ENCODE assay signal across 1 fruit fly cellular context in the genomic region with DNA sequence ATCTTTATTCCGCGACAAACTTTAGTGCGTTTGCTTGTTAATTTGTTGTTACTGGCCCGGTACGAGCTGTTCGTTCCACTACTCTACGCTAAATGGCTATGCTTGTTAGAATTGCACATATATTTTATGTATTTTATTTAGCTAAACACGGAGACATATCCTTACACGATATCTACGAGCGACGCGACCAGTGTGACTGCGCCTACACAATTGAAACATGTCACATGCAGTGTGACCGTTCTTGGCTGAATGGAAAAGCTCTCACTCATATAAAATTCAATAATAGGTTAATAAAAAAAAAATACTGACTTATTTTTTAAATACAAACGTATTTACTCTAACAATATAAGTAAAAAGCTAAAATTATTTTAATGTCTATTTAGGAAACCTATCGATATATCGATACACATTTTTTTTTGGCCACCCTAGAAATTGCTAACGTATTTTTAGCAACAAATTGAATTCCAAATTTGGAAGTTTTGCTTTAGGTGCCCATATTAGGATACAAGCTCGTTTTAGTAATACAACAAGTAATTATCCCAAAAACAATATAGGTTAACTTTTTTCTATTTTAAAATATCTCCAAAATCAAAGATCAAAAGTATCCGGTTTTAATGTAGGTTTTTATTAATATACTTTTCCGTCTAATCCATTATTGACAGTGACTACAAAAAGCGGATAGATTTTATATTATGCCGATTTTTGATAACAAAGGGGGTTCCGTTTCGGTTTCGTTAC.
A peak's percentile ranks its signal among the peaks of the same experiment; 100 is the strongest.
TF ChIP-seq lines count a peak whose summit lies in the region.

A gene (minus strand): TSS at position 215 of the 738 bp plus-strand sequence.

TF ChIP-seq in whole organism, embryonic, 481 proteins besides CTCF, POLR2A, EP300 and RAD21 (continued from another document and continues in another):
- TF ChIP-seq CG6791 (GFP tag; IDR thresholded peaks at IDR 0.05; lab: Robert Waterston, UW; ENCODE audit: partially characterized antibody) = peak; percentile 65; the same call in 1 of the 3 replicates
- no peak for TF ChIP-seq sima (GFP tag; optimal IDR thresholded peaks at IDR 0.05; lab: Kevin White, UChicago)
- no peak for TF ChIP-seq CG7271 (tag; optimal IDR thresholded peaks at IDR 0.05; lab: Kevin White, UChicago)
- peak; percentile 22 for TF ChIP-seq CG8290 (GFP tag; optimal IDR thresholded peaks at IDR 0.05; lab: Kevin White, UChicago)
- TF ChIP-seq CG8290 (tag; optimal IDR thresholded peaks at IDR 0.05; lab: Kevin White, UChicago) = peak; percentile 32 to 36
- peak; percentile 9 for TF ChIP-seq pnt (GFP tag; optimal IDR thresholded peaks at IDR 0.05; lab: Kevin White, UChicago)
- TF ChIP-seq Sox102F (GFP tag; optimal IDR thresholded peaks at IDR 0.05; lab: Kevin White, UChicago) = no peak
- TF ChIP-seq CG3995 (GFP tag; optimal IDR thresholded peaks at IDR 0.05; lab: Kevin White, UChicago) = no peak
- no peak for TF ChIP-seq Spps (tag; optimal IDR thresholded peaks at IDR 0.05; lab: Kevin White, UChicago)
- no peak for TF ChIP-seq lov (optimal IDR thresholded peaks at IDR 0.05; lab: Kevin White, UChicago)
- no peak for TF ChIP-seq lov (GFP tag; IDR thresholded peaks at IDR 0.05; lab: Robert Waterston, UW)
- no peak for TF ChIP-seq cas (GFP tag; IDR thresholded peaks at IDR 0.05; lab: Robert Waterston, UW)
- TF ChIP-seq bigmax (GFP tag; optimal IDR thresholded peaks at IDR 0.05; lab: Kevin White, UChicago) = no peak
- no peak for TF ChIP-seq Neu2 (GFP tag; optimal IDR thresholded peaks at IDR 0.05; lab: Kevin White, UChicago; ENCODE audit: borderline replicate concordance)
- no peak for TF ChIP-seq CG4820 (GFP tag; optimal IDR thresholded peaks at IDR 0.05; lab: Kevin White, UChicago)
- peak; percentile 72 for TF ChIP-seq bbx (GFP tag; IDR thresholded peaks at IDR 0.05; lab: Robert Waterston, UW; ENCODE audit: partially characterized antibody)
- peak; percentile 37 for TF ChIP-seq unpg (GFP tag; optimal IDR thresholded peaks at IDR 0.05; lab: Kevin White, UChicago)
- no peak for TF ChIP-seq CG3065 (GFP tag; optimal IDR thresholded peaks at IDR 0.05; lab: Kevin White, UChicago)
- no peak for TF ChIP-seq slp2 (GFP tag; optimal IDR thresholded peaks at IDR 0.05; lab: Kevin White, UChicago)
- TF ChIP-seq fd102C (GFP tag; optimal IDR thresholded peaks at IDR 0.05; lab: Kevin White, UChicago) = no peak
- TF ChIP-seq Awh (GFP tag; IDR thresholded peaks at IDR 0.05; lab: Robert Waterston, UW) = no peak
- TF ChIP-seq CG13424 (tag; optimal IDR thresholded peaks at IDR 0.05; lab: Kevin White, UChicago) = peak; percentile 17
- TF ChIP-seq Deaf1 (tag; optimal IDR thresholded peaks at IDR 0.05; lab: Kevin White, UChicago) = peak; percentile 49
- no peak for TF ChIP-seq ATbp (GFP tag; optimal IDR thresholded peaks at IDR 0.05; lab: Kevin White, UChicago)
- no peak for TF ChIP-seq br (optimal IDR thresholded peaks at IDR 0.05; lab: Kevin White, UChicago)
- no peak for TF ChIP-seq danr (GFP tag; IDR thresholded peaks at IDR 0.05; lab: Robert Waterston, UW)
- TF ChIP-seq CG3281 (GFP tag; optimal IDR thresholded peaks at IDR 0.05; lab: Kevin White, UChicago) = no peak
- no peak for TF ChIP-seq wor (GFP tag; IDR thresholded peaks at IDR 0.05; lab: Robert Waterston, UW)
- TF ChIP-seq kah (GFP tag; optimal IDR thresholded peaks at IDR 0.05; lab: Kevin White, UChicago) = no peak
- TF ChIP-seq CG2202 (tag; optimal IDR thresholded peaks at IDR 0.05; lab: Kevin White, UChicago) = no peak
- peak; percentile 51 for TF ChIP-seq sd (tag; optimal IDR thresholded peaks at IDR 0.05; lab: Kevin White, UChicago)
- peak; percentile 32 for TF ChIP-seq sqz (GFP tag; optimal IDR thresholded peaks at IDR 0.05; lab: Kevin White, UChicago)
- TF ChIP-seq Ptx1 (GFP tag; IDR thresholded peaks at IDR 0.05; lab: Robert Waterston, UW) = no peak
- TF ChIP-seq CG17385 (GFP tag; optimal IDR thresholded peaks at IDR 0.05; lab: Kevin White, UChicago) = peak; percentile 8
- TF ChIP-seq CG7372 (GFP tag; IDR thresholded peaks at IDR 0.05; lab: Robert Waterston, UW) = no peak
- peak; percentile 19 for TF ChIP-seq CG2678 (tag; optimal IDR thresholded peaks at IDR 0.05; lab: Kevin White, UChicago)
- no peak for TF ChIP-seq CG10462 (GFP tag; optimal IDR thresholded peaks at IDR 0.05; lab: Kevin White, UChicago)
- TF ChIP-seq Bgb (GFP tag; IDR thresholded peaks at IDR 0.05; lab: Robert Waterston, UW; ENCODE audit: partially characterized antibody) = no peak; the same call in none of the 2 replicates
- no peak for TF ChIP-seq fd64A (GFP tag; optimal IDR thresholded peaks at IDR 0.05; lab: Kevin White, UChicago)
- TF ChIP-seq luna (GFP tag; optimal IDR thresholded peaks at IDR 0.05; lab: Kevin White, UChicago) = no peak
- TF ChIP-seq Camta (GFP tag; optimal IDR thresholded peaks at IDR 0.05; lab: Kevin White, UChicago) = peak; percentile 16
- peak; percentile 15 for TF ChIP-seq CG3838 (GFP tag; optimal IDR thresholded peaks at IDR 0.05; lab: Kevin White, UChicago)
- no peak for TF ChIP-seq CG17802 (tag; optimal IDR thresholded peaks at IDR 0.05; lab: Kevin White, UChicago)
- peak; percentile 62 for TF ChIP-seq Dref (GFP tag; IDR thresholded peaks at IDR 0.05; lab: Robert Waterston, UW)
- TF ChIP-seq Atf6 (GFP tag; IDR thresholded peaks at IDR 0.05; lab: Robert Waterston, UW) = no peak
- TF ChIP-seq gsb (GFP tag; IDR thresholded peaks at IDR 0.05; lab: Robert Waterston, UW) = no peak
- TF ChIP-seq so (GFP tag; IDR thresholded peaks at IDR 0.05; lab: Robert Waterston, UW) = 0 out of 3 replicates have a peak, but pooled peaks have one; percentile 45
- no peak for TF ChIP-seq CG3163 (GFP tag; optimal IDR thresholded peaks at IDR 0.05; lab: Kevin White, UChicago)
- peak; percentile 40 for TF ChIP-seq gsb-n (tag; optimal IDR thresholded peaks at IDR 0.05; lab: Kevin White, UChicago)
- peak; percentile 90 for TF ChIP-seq Scr (GFP tag; IDR thresholded peaks at IDR 0.05; lab: Robert Waterston, UW; ENCODE audit: partially characterized antibody)
- peak; percentile 17 for TF ChIP-seq Dek (tag; optimal IDR thresholded peaks at IDR 0.05; lab: Kevin White, UChicago)
- no peak for TF ChIP-seq Tbp (GFP tag; optimal IDR thresholded peaks at IDR 0.05; lab: Kevin White, UChicago)
- TF ChIP-seq CG12104 (GFP tag; optimal IDR thresholded peaks at IDR 0.05; lab: Kevin White, UChicago) = peak; percentile 4
- peak; percentile 59 for TF ChIP-seq CG14860 (GFP tag; IDR thresholded peaks at IDR 0.05; lab: Robert Waterston, UW; ENCODE audit: partially characterized antibody)
- no peak for TF ChIP-seq CG11247 (GFP tag; IDR thresholded peaks at IDR 0.05; lab: Robert Waterston, UW)
- TF ChIP-seq ems (GFP tag; optimal IDR thresholded peaks at IDR 0.05; lab: Kevin White, UChicago) = peak; percentile 35
- peak; percentile 8 for TF ChIP-seq CG4424 (GFP tag; optimal IDR thresholded peaks at IDR 0.05; lab: Kevin White, UChicago)
- TF ChIP-seq CG33213 (GFP tag; optimal IDR thresholded peaks at IDR 0.05; lab: Kevin White, UChicago) = peak; percentile 25
- no peak for TF ChIP-seq az2 (GFP tag; optimal IDR thresholded peaks at IDR 0.05; lab: Kevin White, UChicago)
- TF ChIP-seq CG8388 (GFP tag; optimal IDR thresholded peaks at IDR 0.05; lab: Kevin White, UChicago) = no peak
- TF ChIP-seq org-1 (GFP tag; optimal IDR thresholded peaks at IDR 0.05; lab: Kevin White, UChicago) = no peak
- TF ChIP-seq CG16779 (GFP tag; IDR thresholded peaks at IDR 0.05; lab: Robert Waterston, UW) = no peak
- peak; percentile 24 for TF ChIP-seq CG10147 (GFP tag; optimal IDR thresholded peaks at IDR 0.05; lab: Kevin White, UChicago)
- peak; percentile 86 for TF ChIP-seq Jarid2 (GFP tag; optimal IDR thresholded peaks at IDR 0.05; lab: Kevin White, UChicago)
- no peak for TF ChIP-seq tin (GFP tag; optimal IDR thresholded peaks at IDR 0.05; lab: Kevin White, UChicago)
- TF ChIP-seq tap (tag; optimal IDR thresholded peaks at IDR 0.05; lab: Kevin White, UChicago) = no peak
- TF ChIP-seq CG10565 (GFP tag; optimal IDR thresholded peaks at IDR 0.05; lab: Kevin White, UChicago) = no peak
- no peak for TF ChIP-seq fd3F (GFP tag; optimal IDR thresholded peaks at IDR 0.05; lab: Kevin White, UChicago)
- no peak for TF ChIP-seq CG17328 (GFP tag; IDR thresholded peaks at IDR 0.05; lab: Robert Waterston, UW)
- TF ChIP-seq Adf1 (GFP tag; IDR thresholded peaks at IDR 0.05; lab: Robert Waterston, UW) = no peak
- TF ChIP-seq Ets65A (GFP tag; lab: Kevin White, UChicago) = peak; percentile 79
- TF ChIP-seq crp (GFP tag; optimal IDR thresholded peaks at IDR 0.05; lab: Kevin White, UChicago) = peak in 1 of 2 experiments; percentile 4
- TF ChIP-seq gt (GFP tag; IDR thresholded peaks at IDR 0.05; lab: Robert Waterston, UW) = no peak
- TF ChIP-seq pzg (GFP tag; optimal IDR thresholded peaks at IDR 0.05; lab: Kevin White, UChicago) = peak; percentile 81
- TF ChIP-seq rib (GFP tag; IDR thresholded peaks at IDR 0.05; lab: Robert Waterston, UW) = no peak
- TF ChIP-seq hth (optimal IDR thresholded peaks at IDR 0.05; lab: Kevin White, UChicago) = no peak
- TF ChIP-seq vfl (GFP tag; optimal IDR thresholded peaks at IDR 0.05; lab: Kevin White, UChicago) = no peak
- no peak for TF ChIP-seq Hr51 (GFP tag; optimal IDR thresholded peaks at IDR 0.05; lab: Kevin White, UChicago)
- TF ChIP-seq klu (GFP tag; IDR thresholded peaks at IDR 0.05; lab: Robert Waterston, UW) = no peak
- peak; percentile 18; the same call in 1 of the 2 replicates for TF ChIP-seq CG3847 (GFP tag; IDR thresholded peaks at IDR 0.05; lab: Robert Waterston, UW)
- peak; percentile 63 for TF ChIP-seq Myb (GFP tag; optimal IDR thresholded peaks at IDR 0.05; lab: Kevin White, UChicago)
- no peak for TF ChIP-seq CG17612 (GFP tag; IDR thresholded peaks at IDR 0.05; lab: Robert Waterston, UW)
- peak; percentile 84 for TF ChIP-seq CG12391 (tag; optimal IDR thresholded peaks at IDR 0.05; lab: Kevin White, UChicago)
- TF ChIP-seq CG31365 (tag; optimal IDR thresholded peaks at IDR 0.05; lab: Kevin White, UChicago) = no peak
- TF ChIP-seq CG34376 (GFP tag; optimal IDR thresholded peaks at IDR 0.05; lab: Kevin White, UChicago) = peak; percentile 55
- TF ChIP-seq YL-1 (GFP tag; optimal IDR thresholded peaks at IDR 0.05; lab: Kevin White, UChicago) = peak; percentile 63
- no peak for TF ChIP-seq oc (tag; optimal IDR thresholded peaks at IDR 0.05; lab: Kevin White, UChicago)
- no peak for TF ChIP-seq CG2875 (GFP tag; optimal IDR thresholded peaks at IDR 0.05; lab: Kevin White, UChicago)
- TF ChIP-seq Fer2 (tag; optimal IDR thresholded peaks at IDR 0.05; lab: Kevin White, UChicago) = no peak
- no peak for TF ChIP-seq crol (GFP tag; IDR thresholded peaks at IDR 0.05; lab: Robert Waterston, UW)
- TF ChIP-seq CG30403 (GFP tag; optimal IDR thresholded peaks at IDR 0.05; lab: Kevin White, UChicago) = no peak
- TF ChIP-seq CG7556 (GFP tag; optimal IDR thresholded peaks at IDR 0.05; lab: Kevin White, UChicago) = no peak
- no peak for TF ChIP-seq emc (GFP tag; optimal IDR thresholded peaks at IDR 0.05; lab: Kevin White, UChicago)
- peak in 1 of 2 experiments; percentile 22 for TF ChIP-seq Pdp1 (GFP tag; optimal IDR thresholded peaks at IDR 0.05; lab: Kevin White, UChicago)
- TF ChIP-seq stc (GFP tag; IDR thresholded peaks at IDR 0.05; lab: Robert Waterston, UW) = peak; percentile 53; the same call in 1 of the 2 replicates
- no peak for TF ChIP-seq Dfd (GFP tag; optimal IDR thresholded peaks at IDR 0.05; lab: Kevin White, UChicago)
- no peak for TF ChIP-seq Sin3A (optimal IDR thresholded peaks at IDR 0.05; lab: Kevin White, UChicago)
- no peak for TF ChIP-seq Ada2b (GFP tag; IDR thresholded peaks at IDR 0.05; lab: Robert Waterston, UW)
- TF ChIP-seq CG1832 (GFP tag; optimal IDR thresholded peaks at IDR 0.05; lab: Kevin White, UChicago) = no peak
- no peak for TF ChIP-seq ac (GFP tag; optimal IDR thresholded peaks at IDR 0.05; lab: Kevin White, UChicago)
- peak; percentile 7 for TF ChIP-seq MTF-1 (GFP tag; optimal IDR thresholded peaks at IDR 0.05; lab: Kevin White, UChicago; ENCODE audit: borderline replicate concordance)
- no peak for TF ChIP-seq Ravus (GFP tag; IDR thresholded peaks at IDR 0.05; lab: Robert Waterston, UW)
- no peak for TF ChIP-seq Aef1 (GFP tag; IDR thresholded peaks at IDR 0.05; lab: Robert Waterston, UW)
- peak; percentile 72 for TF ChIP-seq vvl (GFP tag; IDR thresholded peaks at IDR 0.05; lab: Robert Waterston, UW)
- TF ChIP-seq H2.0 (GFP tag; IDR thresholded peaks at IDR 0.05; lab: Robert Waterston, UW) = no peak
- peak; percentile 88 for TF ChIP-seq CG13287 (GFP tag; IDR thresholded peaks at IDR 0.05; lab: Robert Waterston, UW; ENCODE audit: partially characterized antibody)
- TF ChIP-seq Vsx1 (GFP tag; optimal IDR thresholded peaks at IDR 0.05; lab: Kevin White, UChicago) = peak; percentile 44
- TF ChIP-seq odd (GFP tag; optimal IDR thresholded peaks at IDR 0.05; lab: Kevin White, UChicago) = no peak
- no peak for TF ChIP-seq CG14667 (GFP tag; IDR thresholded peaks at IDR 0.05; lab: Robert Waterston, UW)
- peak; percentile 47; the same call in 1 of the 2 replicates for TF ChIP-seq CG14014 (GFP tag; IDR thresholded peaks at IDR 0.05; lab: Robert Waterston, UW)
- TF ChIP-seq CG18476 (GFP tag; optimal IDR thresholded peaks at IDR 0.05; lab: Kevin White, UChicago) = peak; percentile 30
- peak; percentile 6 for TF ChIP-seq CG13775 (GFP tag; optimal IDR thresholded peaks at IDR 0.05; lab: Kevin White, UChicago)
- TF ChIP-seq tgo (GFP tag; IDR thresholded peaks at IDR 0.05; lab: Robert Waterston, UW) = no peak
- peak; percentile 11 for TF ChIP-seq gcm (GFP tag; optimal IDR thresholded peaks at IDR 0.05; lab: Kevin White, UChicago)
- TF ChIP-seq CG5180 (GFP tag; optimal IDR thresholded peaks at IDR 0.05; lab: Kevin White, UChicago) = no peak
- no peak for TF ChIP-seq Dad (GFP tag; optimal IDR thresholded peaks at IDR 0.05; lab: Kevin White, UChicago)
- TF ChIP-seq MESR4 (GFP tag; optimal IDR thresholded peaks at IDR 0.05; lab: Kevin White, UChicago) = peak; percentile 89
- no peak for TF ChIP-seq CG15011 (GFP tag; optimal IDR thresholded peaks at IDR 0.05; lab: Kevin White, UChicago)
- peak; percentile 51 for TF ChIP-seq grau (tag; optimal IDR thresholded peaks at IDR 0.05; lab: Kevin White, UChicago)
- peak; percentile 55 for TF ChIP-seq phol (tag; optimal IDR thresholded peaks at IDR 0.05; lab: Kevin White, UChicago)
- TF ChIP-seq CG9817 (tag; optimal IDR thresholded peaks at IDR 0.05; lab: Kevin White, UChicago) = no peak
- no peak for TF ChIP-seq NK7.1 (GFP tag; optimal IDR thresholded peaks at IDR 0.05; lab: Kevin White, UChicago)
- peak; percentile 19 for TF ChIP-seq Xbp1 (GFP tag; optimal IDR thresholded peaks at IDR 0.05; lab: Kevin White, UChicago)
- TF ChIP-seq dm (GFP tag; optimal IDR thresholded peaks at IDR 0.05; lab: Kevin White, UChicago) = no peak
- no peak for TF ChIP-seq CG1792 (GFP tag; optimal IDR thresholded peaks at IDR 0.05; lab: Kevin White, UChicago)
- no peak for TF ChIP-seq HLH54F (GFP tag; optimal IDR thresholded peaks at IDR 0.05; lab: Kevin White, UChicago)
